Worm (Caenorhabditis elegans) whole organism, L2 larva: ENCODE measurements around the gene srbc-5.

Source experiments
- egl-27 ChIP-seq: sonication (generic microtip); optimal IDR thresholded peaks from 3 replicates; lab custom pipeline; 2017; ENCODE audit warnings: missing biosample characterization, missing genetic modification reagents, missing genetic modification characterization
- lin-39 ChIP-seq: fragments of 150-350 bp; optimal IDR thresholded peaks from 2 replicates; lab custom pipeline; 2014; ENCODE audit warnings: missing biosample characterization, missing genetic modification reagents, missing genetic modification characterization
- mab-5 ChIP-seq: fragments of 150-350 bp; optimal IDR thresholded peaks from 2 replicates; lab custom pipeline; 2014; ENCODE audit warnings: missing biosample characterization, missing genetic modification characterization
- mdl-1 ChIP-seq, 2 experiments: fragments of 150-350 bp in 1 of 2; sonication (generic microtip) in 1 of 2; optimal IDR thresholded peaks; 2 replicates each; lab custom pipeline; 2017; ENCODE audit warnings: missing biosample characterization in 2 of 2, missing genetic modification characterization in 2 of 2
- nhr-21 ChIP-seq: fragments of 150-350 bp; optimal IDR thresholded peaks from 2 replicates; lab custom pipeline; 2014; ENCODE audit warnings: missing biosample characterization, missing genetic modification characterization
- nhr-23 ChIP-seq: fragments of 150-350 bp; optimal IDR thresholded peaks from 2 replicates; lab custom pipeline; 2014; ENCODE audit warnings: missing biosample characterization, missing genetic modification reagents, missing genetic modification characterization
- skn-1 ChIP-seq: sonication (generic microtip); optimal IDR thresholded peaks from 2 replicates; lab custom pipeline; 2017; ENCODE audit warnings: missing biosample characterization, missing genetic modification characterization
- unc-62 ChIP-seq: fragments of 150-350 bp; optimal IDR thresholded peaks from 2 replicates; lab custom pipeline; 2014; ENCODE audit warnings: missing biosample characterization, missing genetic modification reagents, missing genetic modification characterization
- zag-1 ChIP-seq: fragments of 150-350 bp; optimal IDR thresholded peaks from 2 replicates; lab custom pipeline; 2014; ENCODE audit warnings: missing biosample characterization, missing genetic modification characterization
- ztf-1 ChIP-seq: fragments of 200-800 bp; sonication (Bioruptor generic); conservative IDR thresholded peaks from 2 replicates; pipeline ENCODE4 v1.3.6; 2022; ENCODE audit warnings: missing genetic modification characterization, missing compliant biosample characterization
- ztf-11 ChIP-seq: sonication (generic microtip); optimal IDR thresholded peaks from 2 replicates; lab custom pipeline; 2017; ENCODE audit warnings: missing biosample characterization, missing genetic modification characterization

ce11 chrV:3273156-3273555 lies 13.0 kb downstream of the srbc-5 start, which contains the start of gene T28A11.20:
- TF ChIP-seq ztf-11 (no peak), unc-62 (GFP tag; lab: Kevin White, UChicago) (no peak), ztf-1 (GFP tag; lab: Robert Waterston, UW) (no peak), nhr-21 (tag; lab: Kevin White, UChicago) (no peak), egl-27 (tag; lab: Kevin White, UChicago) (no peak), skn-1 (tag; lab: Kevin White, UChicago) (no peak), nhr-23 (no peak), zag-1 (tag; lab: Kevin White, UChicago) (no peak), mdl-1 (tag; optimal IDR thresholded peaks at IDR 0.05; lab: Kevin White, UChicago) (no peak), mab-5 (tag; lab: Kevin White, UChicago) (no peak), lin-39 (tag; lab: Kevin White, UChicago) (no peak)
